Worm (Caenorhabditis elegans): Measurements from ENCODE around the gene miz-1.

miz-1 gene

ce11 chrIV:10825383-10825782, 13.2 kb downstream of the miz-1 start:
- TF ChIP-seq ama-1 (optimal IDR thresholded peaks at IDR 0.05), result peak; percentile 32
- TF ChIP-seq eor-1 (tag; optimal IDR thresholded peaks at IDR 0.05), result no peak
- no peak for TF ChIP-seq mdl-1 (tag; optimal IDR thresholded peaks at IDR 0.05)
- no peak for TF ChIP-seq nhr-11 (tag; optimal IDR thresholded peaks at IDR 0.05)

ce11 chrIV:10826029-10826428, 13.8 kb downstream of the miz-1 start:
- TF ChIP-seq nhr-43 (tag; optimal IDR thresholded peaks at IDR 0.05; ENCODE audit: poor library complexity, severe bottlenecking) (peak; percentile 18), daf-12 (tag; optimal IDR thresholded peaks at IDR 0.05) (no peak)

- TF ChIP-seq skn-1 (tag; optimal IDR thresholded peaks at IDR 0.05), result no peak
- no peak for TF ChIP-seq mdl-1 (tag; optimal IDR thresholded peaks at IDR 0.05)
- no peak for TF ChIP-seq ceh-82 (tag; optimal IDR thresholded peaks at IDR 0.05)
- no peak for TF ChIP-seq lin-15B (tag; optimal IDR thresholded peaks at IDR 0.05)
- TF ChIP-seq R02D3.7 (tag; optimal IDR thresholded peaks at IDR 0.05), result no peak
These were observed 15.8 kb downstream of the miz-1 start, which contains the start of gene npax-3 for ce11 chrIV:10828049-10828448. TSS of gene npax-3 (minus strand) at chrIV:10828149.

- no peak for TF ChIP-seq fos-1 (tag; optimal IDR thresholded peaks at IDR 0.05)
- TF ChIP-seq ceh-9 (tag; optimal IDR thresholded peaks at IDR 0.05), result no peak
- TF ChIP-seq ama-1 (optimal IDR thresholded peaks at IDR 0.05), result no peak
- TF ChIP-seq snpc-4 (tag; optimal IDR thresholded peaks at IDR 0.05), result no peak
- no peak for TF ChIP-seq nhr-77 (tag; optimal IDR thresholded peaks at IDR 0.05)
- TF ChIP-seq lin-39 (tag; optimal IDR thresholded peaks at IDR 0.05), result no peak
- TF ChIP-seq nhr-25 (tag; optimal IDR thresholded peaks at IDR 0.05), result no peak
- no peak for TF ChIP-seq fkh-10 (GFP tag; optimal IDR thresholded peaks at IDR 0.05)
These were observed 19.9 kb downstream of the miz-1 start, which contains the start of gene best-15 for ce11 chrIV:10832148-10832547. TSS of gene best-15 (minus strand) at chrIV:10832248.

ce11 chrIV:10842232-10842631, 30.0 kb downstream of the miz-1 start:
- TF ChIP-seq daf-12 (tag; optimal IDR thresholded peaks at IDR 0.05) (no peak), nhr-77 (tag; optimal IDR thresholded peaks at IDR 0.05) (no peak), mdl-1 (tag; optimal IDR thresholded peaks at IDR 0.05) (no peak), ZK546.5 (tag; optimal IDR thresholded peaks at IDR 0.05) (no peak), egl-27 (tag; optimal IDR thresholded peaks at IDR 0.05) (no peak), ztf-4 (tag; optimal IDR thresholded peaks at IDR 0.05) (no peak), unc-62 (GFP tag; optimal IDR thresholded peaks at IDR 0.05) (no peak), fos-1 (tag; optimal IDR thresholded peaks at IDR 0.05) (no peak), skn-1 (tag; optimal IDR thresholded peaks at IDR 0.05) (no peak), aly-2 (tag; optimal IDR thresholded peaks at IDR 0.05) (no peak), nhr-11 (tag; optimal IDR thresholded peaks at IDR 0.05) (no peak), nhr-28 (tag; optimal IDR thresholded peaks at IDR 0.05) (no peak), nfya-1 (tag; optimal IDR thresholded peaks at IDR 0.05; ENCODE audit: insufficient read depth) (no peak), R02D3.7 (tag; optimal IDR thresholded peaks at IDR 0.05) (no peak), eor-1 (tag; optimal IDR thresholded peaks at IDR 0.05) (no peak), ceh-28 (tag; optimal IDR thresholded peaks at IDR 0.05) (no peak), zag-1 (tag; optimal IDR thresholded peaks at IDR 0.05) (no peak)

ce11 chrIV:10842705-10843364, 30.6 kb downstream of the miz-1 start, which contains the start of gene T11G6.5:
TSS of gene T11G6.5 (minus strand) at chrIV:10842755.
- TF ChIP-seq elt-2 (tag; optimal IDR thresholded peaks at IDR 0.05) (peak; percentile 3), ama-1 (optimal IDR thresholded peaks at IDR 0.05) (no peak), nfya-1 (tag; optimal IDR thresholded peaks at IDR 0.05; ENCODE audit: insufficient read depth) (peak; percentile 67), ceh-28 (tag; optimal IDR thresholded peaks at IDR 0.05) (no peak), pha-4 (tag; optimal IDR thresholded peaks at IDR 0.05) (peak; percentile 66), lin-15B (tag; optimal IDR thresholded peaks at IDR 0.05) (peak; percentile 33), zag-1 (tag; optimal IDR thresholded peaks at IDR 0.05) (no peak), egl-27 (tag; optimal IDR thresholded peaks at IDR 0.05) (no peak), ztf-11 (tag; optimal IDR thresholded peaks at IDR 0.05) (no peak), elt-1 (tag; optimal IDR thresholded peaks at IDR 0.05) (no peak), ceh-9 (tag; optimal IDR thresholded peaks at IDR 0.05) (no peak), hmg-11 (tag; optimal IDR thresholded peaks at IDR 0.05) (peak; percentile 46), tbx-2 (tag; optimal IDR thresholded peaks at IDR 0.05) (no peak), fkh-10 (GFP tag; optimal IDR thresholded peaks at IDR 0.05) (no peak)
